Worm (Caenorhabditis elegans): ENCODE data around the gene lec-12.

Gene lec-12

ce11 chrV:203855-204432 is at the start of gene lec-12:
Gene lec-12, plus strand, starts transcription at chrV:204382.
- TF ChIP-seq tab-1 (GFP tag; IDR thresholded peaks at IDR 0.05) = no peak
- TF ChIP-seq ref-1 (GFP tag; conservative IDR thresholded peaks at IDR 0.05) = no peak
- TF ChIP-seq T22C8.4 (GFP tag; IDR thresholded peaks at IDR 0.05) = no peak
- no peak for TF ChIP-seq klf-2 (GFP tag; conservative IDR thresholded peaks at IDR 0.05)
- TF ChIP-seq flt-1 (GFP tag; IDR thresholded peaks at IDR 0.05) = no peak
- no peak for TF ChIP-seq med-1 (GFP tag; optimal IDR thresholded peaks at IDR 0.05; ENCODE audit: insufficient read depth)
- TF ChIP-seq ztf-29 (GFP tag; IDR thresholded peaks at IDR 0.05) = no peak
- TF ChIP-seq ztf-23 (GFP tag; IDR thresholded peaks at IDR 0.05) = no peak

- TF ChIP-seq tab-1 (GFP tag; IDR thresholded peaks at IDR 0.05) (no peak), cog-1 (tag; optimal IDR thresholded peaks at IDR 0.05) (no peak), klf-2 (GFP tag; conservative IDR thresholded peaks at IDR 0.05) (0 out of 2 replicates have a peak, but pooled peaks have one; percentile 9), ref-1 (GFP tag; conservative IDR thresholded peaks at IDR 0.05) (no peak), ztf-23 (GFP tag; IDR thresholded peaks at IDR 0.05) (peak; percentile 51; the same call in 1 of the 2 replicates), ztf-29 (GFP tag; IDR thresholded peaks at IDR 0.05) (no peak), flt-1 (GFP tag; IDR thresholded peaks at IDR 0.05) (0 out of 2 replicates have a peak, but pooled peaks have one; percentile 55), T22C8.4 (GFP tag; IDR thresholded peaks at IDR 0.05) (no peak), med-1 (GFP tag; optimal IDR thresholded peaks at IDR 0.05; ENCODE audit: insufficient read depth) (no peak)
Observed at ce11 chrV:155215-155614, 49.0 kb upstream of the lec-12 start.

ce11 chrV:156044-156869 is 47.9 kb upstream of the lec-12 start, which contains the start of gene ttb-1:
Gene ttb-1, plus strand, starts transcription at chrV:156819.
- TF ChIP-seq med-1 (GFP tag; optimal IDR thresholded peaks at IDR 0.05; ENCODE audit: insufficient read depth) (no peak), cog-1 (tag; optimal IDR thresholded peaks at IDR 0.05) (no peak), ref-1 (GFP tag; conservative IDR thresholded peaks at IDR 0.05) (no peak), tab-1 (GFP tag; IDR thresholded peaks at IDR 0.05) (no peak; the same call in 1 of the 2 replicates), flt-1 (GFP tag; IDR thresholded peaks at IDR 0.05) (peak; percentile 63; the same call in 1 of the 2 replicates), ztf-23 (GFP tag; IDR thresholded peaks at IDR 0.05) (peak; percentile 52; the same call in 1 of the 2 replicates), ztf-29 (GFP tag; IDR thresholded peaks at IDR 0.05) (peak; percentile 49; the same call in 1 of the 2 replicates), T22C8.4 (GFP tag; IDR thresholded peaks at IDR 0.05) (no peak), klf-2 (GFP tag; conservative IDR thresholded peaks at IDR 0.05) (no peak)

ce11 chrV:166687-167086 is 37.5 kb upstream of the lec-12 start, which contains the start of gene Y108G3AL.2:
Gene Y108G3AL.2, plus strand, starts transcription at chrV:166987.
- TF ChIP-seq ztf-23 (GFP tag; IDR thresholded peaks at IDR 0.05) = no peak
- no peak for TF ChIP-seq ref-1 (GFP tag; conservative IDR thresholded peaks at IDR 0.05)
- no peak for TF ChIP-seq cog-1 (tag; optimal IDR thresholded peaks at IDR 0.05)

ce11 chrV:172110-172509 is 32.1 kb upstream of the lec-12 start, which contains the start of gene cfap-36:
Gene cfap-36, minus strand, starts transcription at chrV:172210.
- TF ChIP-seq T22C8.4 (GFP tag; IDR thresholded peaks at IDR 0.05) = no peak
- TF ChIP-seq ztf-23 (GFP tag; IDR thresholded peaks at IDR 0.05) = no peak
- TF ChIP-seq flt-1 (GFP tag; IDR thresholded peaks at IDR 0.05) = no peak
- no peak for TF ChIP-seq ztf-29 (GFP tag; IDR thresholded peaks at IDR 0.05)
- no peak for TF ChIP-seq tab-1 (GFP tag; IDR thresholded peaks at IDR 0.05)
- TF ChIP-seq cog-1 (tag; optimal IDR thresholded peaks at IDR 0.05) = no peak
- TF ChIP-seq klf-2 (GFP tag; conservative IDR thresholded peaks at IDR 0.05) = no peak
- TF ChIP-seq ref-1 (GFP tag; conservative IDR thresholded peaks at IDR 0.05) = no peak
- TF ChIP-seq med-1 (GFP tag; optimal IDR thresholded peaks at IDR 0.05; ENCODE audit: insufficient read depth) = no peak

ce11 chrV:173437-173836 is 30.7 kb upstream of the lec-12 start:
- TF ChIP-seq med-1 (GFP tag; optimal IDR thresholded peaks at IDR 0.05; ENCODE audit: insufficient read depth) (no peak), flt-1 (GFP tag; IDR thresholded peaks at IDR 0.05) (no peak), klf-2 (GFP tag; conservative IDR thresholded peaks at IDR 0.05) (0 out of 2 replicates have a peak, but pooled peaks have one; percentile 31)

- TF ChIP-seq ztf-29 (GFP tag; IDR thresholded peaks at IDR 0.05) (no peak), tab-1 (GFP tag; IDR thresholded peaks at IDR 0.05) (no peak), ztf-23 (GFP tag; IDR thresholded peaks at IDR 0.05) (no peak), flt-1 (GFP tag; IDR thresholded peaks at IDR 0.05) (no peak), T22C8.4 (GFP tag; IDR thresholded peaks at IDR 0.05) (no peak), med-1 (GFP tag; optimal IDR thresholded peaks at IDR 0.05; ENCODE audit: insufficient read depth) (no peak), cog-1 (tag; optimal IDR thresholded peaks at IDR 0.05) (no peak), ref-1 (GFP tag; conservative IDR thresholded peaks at IDR 0.05) (no peak), klf-2 (GFP tag; conservative IDR thresholded peaks at IDR 0.05) (no peak)
Observed at ce11 chrV:174520-174919, 29.7 kb upstream of the lec-12 start.

ce11 chrV:176870-177467 is 27.2 kb upstream of the lec-12 start, which contains the start of gene cul-3:
Gene cul-3, plus strand, starts transcription at chrV:177417.
- TF ChIP-seq ztf-29 (GFP tag; IDR thresholded peaks at IDR 0.05) (no peak), ref-1 (GFP tag; conservative IDR thresholded peaks at IDR 0.05) (no peak)

ce11 chrV:185124-185523 is 19.1 kb upstream of the lec-12 start:
- no peak for TF ChIP-seq ztf-23 (GFP tag; IDR thresholded peaks at IDR 0.05)
- no peak for TF ChIP-seq med-1 (GFP tag; optimal IDR thresholded peaks at IDR 0.05; ENCODE audit: insufficient read depth)
- no peak for TF ChIP-seq cog-1 (tag; optimal IDR thresholded peaks at IDR 0.05)
- no peak for TF ChIP-seq tab-1 (GFP tag; IDR thresholded peaks at IDR 0.05)
- TF ChIP-seq ref-1 (GFP tag; conservative IDR thresholded peaks at IDR 0.05) = no peak
- no peak for TF ChIP-seq klf-2 (GFP tag; conservative IDR thresholded peaks at IDR 0.05)

Measured in whole organism, midembryonic.